Worm (Caenorhabditis elegans): ENCODE data around the gene aakb-1.
A peak's percentile ranks its signal among the peaks of the same experiment; 100 is the strongest.

The aakb-1 gene

ce11 chrX:13726874-13727343 lies 28.7 kb upstream of the aakb-1 start, which contains the start of gene pix-1:
Gene pix-1, plus strand, starts transcription at chrX:13727293.
- TF ChIP-seq Y56A3A.18 (GFP tag; IDR thresholded peaks at IDR 0.05): no peak
- no peak for TF ChIP-seq chd-7 (tag; optimal IDR thresholded peaks at IDR 0.05)
- no peak for TF ChIP-seq mxl-1 (tag; optimal IDR thresholded peaks at IDR 0.05)
- TF ChIP-seq K12H6.12 (tag; optimal IDR thresholded peaks at IDR 0.05): peak; percentile 11
- TF ChIP-seq mcd-1 (GFP tag; IDR thresholded peaks at IDR 0.05): peak; percentile 96
- no peak for TF ChIP-seq tbx-9 (tag; optimal IDR thresholded peaks at IDR 0.05; ENCODE audit: borderline replicate concordance)
- TF ChIP-seq hmg-1.2 (GFP tag; IDR thresholded peaks at IDR 0.05): peak; percentile 95; the same call in 1 of the 2 replicates
- peak; percentile 18 for TF ChIP-seq ZK185.1 (tag; optimal IDR thresholded peaks at IDR 0.05; ENCODE audit: poor library complexity, severe bottlenecking)
- peak; percentile 21 for TF ChIP-seq nhr-80 (tag; optimal IDR thresholded peaks at IDR 0.05)
- peak; percentile 21 for TF ChIP-seq B0261.1 (tag; optimal IDR thresholded peaks at IDR 0.05)

- TF ChIP-seq hrde-1 (tag; optimal IDR thresholded peaks at IDR 0.05; ENCODE audit: borderline replicate concordance): no peak
- TF ChIP-seq sea-2 (GFP tag; IDR thresholded peaks at IDR 0.05): no peak
- no peak for TF ChIP-seq zfh-2 (GFP tag; conservative IDR thresholded peaks at IDR 0.05)
- TF ChIP-seq hmg-20 (GFP tag; IDR thresholded peaks at IDR 0.05): no peak
- no peak for TF ChIP-seq unc-62 (GFP tag; optimal IDR thresholded peaks at IDR 0.05)
- TF ChIP-seq Y95B8A.8 (GFP tag; IDR thresholded peaks at IDR 0.05): no peak
- TF ChIP-seq ekl-4 (GFP tag; IDR thresholded peaks at IDR 0.05): no peak
- no peak for TF ChIP-seq gei-17 (GFP tag; optimal IDR thresholded peaks at IDR 0.05)
- no peak for TF ChIP-seq madf-10 (tag; optimal IDR thresholded peaks at IDR 0.05)
- TF ChIP-seq unc-130 (GFP tag; optimal IDR thresholded peaks at IDR 0.05): no peak
- no peak for TF ChIP-seq F57C9.4 (tag; optimal IDR thresholded peaks at IDR 0.05)
- no peak for TF ChIP-seq madf-8 (GFP tag; conservative IDR thresholded peaks at IDR 0.05)
- no peak for TF ChIP-seq B0336.3 (GFP tag; IDR thresholded peaks at IDR 0.05)
- TF ChIP-seq aptf-3 (GFP tag; IDR thresholded peaks at IDR 0.05): no peak
- no peak for TF ChIP-seq fkh-3 (tag; optimal IDR thresholded peaks at IDR 0.05)
- no peak for TF ChIP-seq B0019.2 (GFP tag; conservative IDR thresholded peaks at IDR 0.05)
- TF ChIP-seq D2030.7 (GFP tag; IDR thresholded peaks at IDR 0.05): no peak
- no peak for TF ChIP-seq B0261.1 (tag; optimal IDR thresholded peaks at IDR 0.05)
- TF ChIP-seq ztf-26 (tag; optimal IDR thresholded peaks at IDR 0.05): no peak
These were observed 26.6 kb upstream of the aakb-1 start for ce11 chrX:13728991-13729390.

DNA sequence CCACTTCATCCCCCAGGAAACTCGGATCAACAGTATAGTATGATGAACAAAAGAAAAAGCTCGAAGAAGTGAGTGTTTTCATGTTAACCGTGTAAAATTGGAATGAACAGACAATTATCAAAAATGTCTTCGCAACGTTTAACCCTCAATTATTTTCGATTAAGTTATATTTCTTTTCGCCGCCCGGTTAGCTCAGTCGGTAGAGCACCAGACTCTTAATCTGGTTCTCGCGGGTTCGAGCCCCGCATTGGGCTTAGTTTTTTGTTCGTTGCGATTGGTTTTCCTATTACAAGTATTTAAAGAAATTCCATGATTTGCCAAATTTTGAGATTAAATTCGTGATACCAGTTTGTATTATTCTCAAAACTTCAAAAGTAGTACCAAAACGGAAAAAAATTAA lies 25.8 kb upstream of the aakb-1 start:
- TF ChIP-seq lir-1 (GFP tag; conservative IDR thresholded peaks at IDR 0.05) (peak; percentile 43; the same call in 1 of the 2 replicates), mcd-1 (GFP tag; IDR thresholded peaks at IDR 0.05) (peak; percentile 34), snpc-4 (GFP tag; optimal IDR thresholded peaks at IDR 0.05) (peak; percentile 52), snpc-4 (tag; optimal IDR thresholded peaks at IDR 0.05) (peak in 1 of 4 experiments; percentile 16), sptf-2 (GFP tag; optimal IDR thresholded peaks at IDR 0.05) (no peak), ztf-18 (tag; optimal IDR thresholded peaks at IDR 0.05) (no peak), rcor-1 (GFP tag; IDR thresholded peaks at IDR 0.05) (peak; percentile 39; the same call in 1 of the 2 replicates), T26A5.8 (tag; optimal IDR thresholded peaks at IDR 0.05) (no peak), tbp1 (GFP tag; optimal IDR thresholded peaks at IDR 0.05) (peak; percentile 87), unc-130 (GFP tag; optimal IDR thresholded peaks at IDR 0.05) (no peak), pbrm-1 (GFP tag; IDR thresholded peaks at IDR 0.05) (peak; percentile 67), nhr-80 (tag; optimal IDR thresholded peaks at IDR 0.05) (no peak), lin-26 (GFP tag; IDR thresholded peaks at IDR 0.05) (peak; percentile 87), ceh-58 (GFP tag; IDR thresholded peaks at IDR 0.05) (0 out of 2 replicates have a peak, but pooled peaks have one; percentile 68), unc-62 (GFP tag; optimal IDR thresholded peaks at IDR 0.05) (no peak), Y53F4B.3 (GFP tag; IDR thresholded peaks at IDR 0.05) (0 out of 2 replicates have a peak, but pooled peaks have one; percentile 31), ama-1 (optimal IDR thresholded peaks at IDR 0.05) (no peak), ama-1 (GFP tag; optimal IDR thresholded peaks at IDR 0.05) (peak in 1 of 2 experiments; percentile 30), egrh-3 (GFP tag; IDR thresholded peaks at IDR 0.05) (no peak), gei-17 (GFP tag; optimal IDR thresholded peaks at IDR 0.05) (no peak), aptf-2 (GFP tag; conservative IDR thresholded peaks at IDR 0.05) (no peak), B0261.1 (tag; optimal IDR thresholded peaks at IDR 0.05) (peak; percentile 61), F37B4.10 (GFP tag; IDR thresholded peaks at IDR 0.05) (no peak), F57A8.1 (GFP tag; optimal IDR thresholded peaks at IDR 0.05) (no peak), efl-1 (GFP tag; optimal IDR thresholded peaks at IDR 0.05) (no peak), nhr-120 (GFP tag; IDR thresholded peaks at IDR 0.05) (no peak)
